Worm (Caenorhabditis elegans): ENCODE results near the gene ttr-18.
A peak's percentile ranks its signal among the peaks of the same experiment; 100 is the strongest.
"Not testable (repeated sequence)": the region's sequence is repeated elsewhere in the genome, so short reads cannot be mapped to it uniquely, and the experiment has no call there.

ce11 chrII:11534429-11535099, 48.0 kb upstream of the ttr-18 start, which contains the start of gene Y62F5A.12:
- TF ChIP-seq zip-5 (tag; optimal IDR thresholded peaks at IDR 0.05) = peak; percentile 92
- TF ChIP-seq ceh-9 (tag; optimal IDR thresholded peaks at IDR 0.05); ama-1 (optimal IDR thresholded peaks at IDR 0.05): not testable (repeated sequence)
